Fruit fly (Drosophila melanogaster) whole organism, wandering third instar larva: ENCODE data around the gene CG31525.

Source experiments
- Mio ChIP-seq: sonication (Bioruptor generic); optimal IDR thresholded peaks from 2 replicates; lab custom pipeline; 2016; ENCODE audit warnings: missing biosample characterization, missing genetic modification characterization
- Rel ChIP-seq, 2 experiments: fragments of 200-800 bp; sonication (Bioruptor generic) in 1 of 2; optimal IDR thresholded peaks; 2 replicates in 1 of 2; 3 replicates in 1 of 2; lab custom pipeline; 2016 to 2019; ENCODE audit warnings: mild to moderate bottlenecking in 2 of 2, missing biosample characterization in 2 of 2, missing genetic modification characterization in 2 of 2, moderate library complexity in 1 of 2
- brk ChIP-seq: fragments of 200-800 bp; sonication (Bioruptor generic); optimal IDR thresholded peaks from 2 replicates; lab custom pipeline; 2016; ENCODE audit warnings: missing biosample characterization, mild to moderate bottlenecking, missing genetic modification characterization

- TF ChIP-seq brk (no peak), Rel (GFP tag; optimal IDR thresholded peaks at IDR 0.05; lab: Kevin White, UChicago) (no peak), Rel (tag; optimal IDR thresholded peaks at IDR 0.05; lab: Kevin White, UChicago) (no peak), Mio (GFP tag; lab: Kevin White, UChicago) (no peak)
These were observed 24.7 kb upstream of the CG31525 start, which contains the start of gene CG9853 for dm6 chr3R:4401977-4402589.
